Worm (Caenorhabditis elegans): Measurements from ENCODE around the gene F20D12.12.

- TF ChIP-seq pha-4 (tag; optimal IDR thresholded peaks at IDR 0.05) (no peak), lsy-2 (tag; optimal IDR thresholded peaks at IDR 0.05) (no peak), unc-62 (GFP tag; optimal IDR thresholded peaks at IDR 0.05) (no peak), ces-1 (GFP tag; optimal IDR thresholded peaks at IDR 0.05) (no peak), sptf-1 (tag; optimal IDR thresholded peaks at IDR 0.05) (no peak), nhr-237 (tag; optimal IDR thresholded peaks at IDR 0.05) (no peak), mls-2 (tag; optimal IDR thresholded peaks at IDR 0.05) (no peak)
Observed at ce11 chrIV:7927852-7928251, 19.4 kb upstream of the F20D12.12 start, which contains the start of gene gcy-8.
